Fruit fly (Drosophila melanogaster) Kc167 (cell line): ENCODE measurements around the gene VhaAC39-1.

ENCODE experiments used
- Myc ChIP-seq: fragments of >200 bp; optimal IDR thresholded peaks from 2 replicates; lab custom pipeline; 2017; ENCODE audit warnings: missing external identifiers
- Sin3A ChIP-seq: fragments of >200 bp; optimal IDR thresholded peaks from 2 replicates; lab custom pipeline; 2018; ENCODE audit warnings: missing external identifiers
- h ChIP-seq: fragments of >200 bp; optimal IDR thresholded peaks from 3 replicates; lab custom pipeline; 2018; ENCODE audit warnings: missing external identifiers
- insv ChIP-seq: fragments of >200 bp; optimal IDR thresholded peaks from 3 replicates; lab custom pipeline; 2018; ENCODE audit warnings: missing external identifiers
- psq ChIP-seq: fragments of >200 bp; optimal IDR thresholded peaks from 2 replicates; lab custom pipeline; 2017; ENCODE audit warnings: missing external identifiers
- ttk ChIP-seq: sonication (Bioruptor generic); optimal IDR thresholded peaks from 2 replicates; lab custom pipeline; 2017; ENCODE audit warnings: missing external identifiers

The VhaAC39-1 gene

DNA sequence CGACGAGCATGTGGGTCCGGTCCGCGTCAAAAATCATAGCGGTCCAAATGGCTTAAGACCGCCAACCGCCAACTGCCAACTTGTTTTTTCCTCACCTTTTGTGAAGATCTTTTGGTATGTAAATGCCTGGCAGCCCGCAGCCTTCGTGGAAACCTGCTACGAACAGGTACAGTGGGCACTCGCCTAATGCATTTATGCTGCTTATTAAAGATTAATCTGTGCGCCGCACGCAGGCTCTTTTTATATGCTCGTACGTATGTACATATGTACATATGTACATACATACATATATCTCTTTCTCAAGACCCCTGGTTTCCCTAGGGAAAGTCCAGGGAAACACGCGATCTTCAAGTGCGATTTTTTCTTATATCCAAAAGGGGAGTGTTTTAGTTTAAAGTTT, 34.2 kb upstream of the VhaAC39-1 start:
- TF ChIP-seq Sin3A (lab: Kevin White, UChicago): no peak
- TF ChIP-seq ttk (lab: Kevin White, UChicago): no peak
- no peak for TF ChIP-seq h
- no peak for TF ChIP-seq Myc (lab: Kevin White, UChicago)
- TF ChIP-seq psq: no peak
- TF ChIP-seq insv: no peak

DNA sequence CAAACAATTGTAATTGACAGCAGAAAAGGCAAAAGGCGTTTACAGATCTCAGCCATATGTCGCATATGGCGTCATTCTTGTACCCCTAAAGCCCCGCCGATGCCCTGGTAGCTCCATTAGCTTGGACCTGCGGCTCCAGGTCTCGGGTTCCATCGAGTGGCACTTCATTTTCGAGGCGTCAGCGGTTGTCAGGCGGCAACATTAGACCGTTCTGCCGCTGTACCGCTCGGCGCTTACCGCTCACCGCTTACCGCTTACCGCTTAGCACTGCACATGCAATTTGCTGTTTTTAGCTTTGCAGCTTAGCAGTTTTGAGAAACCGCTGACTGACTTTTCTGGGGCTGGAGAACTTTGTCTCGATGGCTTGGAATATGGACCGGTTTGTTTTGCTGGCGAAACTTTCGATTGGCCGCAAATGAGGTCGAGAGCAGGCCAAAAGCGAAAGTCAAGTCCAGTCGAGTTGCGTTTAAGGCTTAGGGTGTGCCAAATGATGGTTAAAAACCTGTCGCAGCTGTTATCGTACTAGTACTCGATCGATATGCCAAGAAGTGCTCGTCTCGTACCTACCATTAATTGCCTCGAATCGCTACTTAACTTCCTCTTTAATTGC, 31.0 kb upstream of the VhaAC39-1 start:
- TF ChIP-seq Myc (lab: Kevin White, UChicago): no peak
- no peak for TF ChIP-seq h
- TF ChIP-seq psq: no peak
- no peak for TF ChIP-seq insv
- no peak for TF ChIP-seq Sin3A (lab: Kevin White, UChicago)
- TF ChIP-seq ttk (lab: Kevin White, UChicago): no peak

dm6 chrX:3861183-3861582, 19.4 kb upstream of the VhaAC39-1 start:
- TF ChIP-seq Myc (lab: Kevin White, UChicago) (no peak), psq (no peak), h (no peak), insv (no peak)

- TF ChIP-seq h (no peak), Myc (lab: Kevin White, UChicago) (no peak), ttk (lab: Kevin White, UChicago) (no peak), psq (no peak), Sin3A (lab: Kevin White, UChicago) (no peak), insv (no peak)
These were observed 18.1 kb upstream of the VhaAC39-1 start for dm6 chrX:3862319-3862919.

dm6 chrX:3866104-3866503, 14.4 kb upstream of the VhaAC39-1 start:
- TF ChIP-seq Sin3A (lab: Kevin White, UChicago) (no peak), insv (no peak), Myc (lab: Kevin White, UChicago) (no peak), ttk (lab: Kevin White, UChicago) (no peak), psq (no peak), h (no peak)

dm6 chrX:3866844-3867457, 13.6 kb upstream of the VhaAC39-1 start:
- TF ChIP-seq psq (no peak), insv (no peak), Myc (lab: Kevin White, UChicago) (no peak), ttk (lab: Kevin White, UChicago) (no peak), Sin3A (lab: Kevin White, UChicago) (no peak), h (no peak)

DNA sequence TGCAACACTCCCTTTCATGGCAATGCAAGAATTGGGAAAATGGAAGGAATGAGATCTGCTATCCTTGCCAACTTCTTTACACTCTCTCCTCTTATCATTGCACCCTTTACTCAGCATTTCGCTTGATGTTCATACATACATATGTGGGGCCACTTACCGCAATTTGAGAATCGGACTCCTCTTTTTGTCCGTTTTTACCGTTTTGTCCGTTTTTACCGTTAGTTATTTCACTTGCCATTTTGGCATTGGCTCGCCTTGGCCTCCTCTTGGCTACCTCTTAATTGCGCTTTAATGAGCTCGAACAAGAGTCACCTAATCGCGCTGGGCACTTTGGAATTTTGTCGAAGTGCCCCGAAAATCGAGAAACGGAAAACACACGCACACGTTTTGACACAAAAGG, 12.8 kb upstream of the VhaAC39-1 start:
- TF ChIP-seq insv: no peak
- TF ChIP-seq h: no peak
- no peak for TF ChIP-seq ttk (lab: Kevin White, UChicago)
- TF ChIP-seq Myc (lab: Kevin White, UChicago): no peak

DNA sequence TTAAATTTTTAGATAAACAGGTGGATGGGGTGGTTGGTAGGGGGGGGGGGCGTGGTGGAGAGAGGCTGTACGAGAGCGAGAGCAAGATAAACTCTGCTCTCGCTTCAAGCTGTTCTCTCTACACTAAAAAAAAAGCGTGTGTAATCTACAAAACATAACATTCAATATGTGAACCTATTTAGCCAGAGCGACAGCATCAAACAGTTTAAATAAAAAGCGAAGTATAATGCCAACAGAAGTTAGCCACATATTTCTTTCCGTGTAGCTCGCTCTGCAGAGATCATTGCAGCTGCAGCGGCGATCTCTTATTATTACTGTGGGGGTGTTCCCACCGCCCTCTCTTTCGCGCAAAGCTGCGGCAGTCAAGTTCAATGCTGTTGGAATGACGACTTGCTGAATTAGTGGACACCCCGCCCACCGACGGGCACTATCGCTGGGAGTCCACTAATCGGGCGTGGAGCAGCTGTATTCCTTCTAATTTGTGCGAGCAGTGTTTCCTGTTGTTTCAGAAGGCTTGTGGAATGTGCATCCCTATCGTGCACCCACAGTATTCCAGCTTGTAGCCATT, 12.0 kb upstream of the VhaAC39-1 start, which contains the start of gene CG2930:
TSS of gene CG2930 (plus strand) at position 518 of the 568 bp plus-strand sequence.
- TF ChIP-seq Myc (lab: Kevin White, UChicago): no peak
- no peak for TF ChIP-seq Sin3A (lab: Kevin White, UChicago)
- TF ChIP-seq ttk (lab: Kevin White, UChicago): no peak
- no peak for TF ChIP-seq h
- no peak for TF ChIP-seq insv
- TF ChIP-seq psq: no peak

DNA sequence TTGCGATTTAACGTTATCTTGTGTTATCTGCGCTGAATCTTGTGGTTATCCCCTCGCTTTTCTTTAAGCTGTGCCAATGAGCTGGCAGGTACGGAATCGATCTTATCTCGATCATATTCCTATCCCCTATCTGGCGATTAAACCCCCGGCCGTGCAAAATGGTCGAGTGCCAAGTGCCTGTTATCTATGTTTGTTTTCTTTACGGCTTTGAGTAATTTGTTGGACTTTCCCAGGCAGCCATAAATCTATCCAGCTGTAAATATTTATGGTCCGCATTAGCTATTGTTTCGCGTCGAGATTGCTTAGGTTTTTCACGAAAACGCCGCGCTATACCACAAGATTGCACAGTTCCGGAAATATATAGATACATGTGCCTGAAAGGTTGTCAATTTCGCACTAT, 11.5 kb upstream of the VhaAC39-1 start:
- no peak for TF ChIP-seq Sin3A (lab: Kevin White, UChicago)
- no peak for TF ChIP-seq Myc (lab: Kevin White, UChicago)
- TF ChIP-seq ttk (lab: Kevin White, UChicago): no peak
- TF ChIP-seq h: no peak
- no peak for TF ChIP-seq insv
- TF ChIP-seq psq: no peak

DNA sequence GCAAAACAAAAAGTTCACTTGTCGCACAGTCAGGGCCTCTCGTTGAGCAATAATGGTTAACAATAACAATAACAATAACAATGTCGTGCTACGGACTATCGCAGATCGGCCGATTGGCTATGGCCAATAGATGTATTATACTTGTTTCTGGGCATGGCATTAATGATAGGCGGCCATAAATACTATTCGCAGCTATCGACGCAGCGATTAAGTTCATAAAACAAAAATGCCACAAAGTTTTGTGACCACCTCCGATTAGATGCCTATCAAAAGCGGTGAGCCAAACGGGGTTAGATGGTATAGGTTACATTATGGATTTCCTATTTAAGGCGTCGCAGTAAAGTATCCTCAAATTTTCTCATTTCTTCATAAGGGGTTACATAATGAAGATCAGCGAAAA, 10.0 kb upstream of the VhaAC39-1 start:
- TF ChIP-seq Sin3A (lab: Kevin White, UChicago): no peak
- no peak for TF ChIP-seq Myc (lab: Kevin White, UChicago)
- no peak for TF ChIP-seq h
- TF ChIP-seq ttk (lab: Kevin White, UChicago): no peak
- no peak for TF ChIP-seq psq
- no peak for TF ChIP-seq insv

dm6 chrX:3871889-3872409, 8.6 kb upstream of the VhaAC39-1 start, which contains the start of gene yin:
Gene yin (minus strand): TSS chrX:3871939.
- TF ChIP-seq psq (no peak), h (no peak), ttk (lab: Kevin White, UChicago) (no peak), Myc (lab: Kevin White, UChicago) (no peak), insv (no peak), Sin3A (lab: Kevin White, UChicago) (no peak)

DNA sequence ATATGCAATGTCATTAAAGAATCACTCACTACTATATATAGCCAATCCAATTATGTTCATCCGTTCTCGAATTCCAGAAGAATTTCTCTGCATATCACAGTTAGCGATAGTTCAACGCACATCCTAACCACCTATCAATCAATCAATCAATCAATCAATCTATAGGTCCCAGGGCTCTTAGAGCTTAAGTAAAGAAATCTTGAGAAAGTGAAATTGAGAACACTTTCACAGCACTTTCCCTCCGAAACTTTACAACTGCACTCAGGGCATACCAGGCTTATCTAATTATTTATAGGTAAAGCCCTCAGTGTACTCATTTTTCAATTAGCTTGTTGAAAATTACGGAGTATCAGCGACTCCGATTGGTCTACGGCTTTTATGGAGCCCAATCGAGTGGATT, 6.1 kb upstream of the VhaAC39-1 start:
- TF ChIP-seq h (no peak), ttk (lab: Kevin White, UChicago) (no peak), psq (no peak), Sin3A (lab: Kevin White, UChicago) (no peak), insv (no peak)
